Fruit fly (Drosophila melanogaster) whole organism, embryonic: ENCODE measurements around the gene Tmem214.

ENCODE experiments used
- Atf-2 ChIP-seq: fragments of 200-800 bp; sonication (Bioruptor generic); optimal IDR thresholded peaks from 2 replicates; lab custom pipeline; 2016; ENCODE audit warnings: missing biosample characterization, missing genetic modification characterization
- CG11695 ChIP-seq: fragments of 200-800 bp; sonication (Bioruptor generic); IDR thresholded peaks from 3 replicates; pipeline ENCODE4 v1.3.6; 2022; ENCODE audit warnings: missing biosample characterization, missing genetic modification characterization
- CG14014 ChIP-seq: fragments of 200-800 bp; sonication (Bioruptor generic); IDR thresholded peaks from 2 replicates; pipeline ENCODE4 v1.3.6; 2022; ENCODE audit warnings: missing biosample characterization, missing genetic modification characterization
- CG15601 ChIP-seq: fragments of 200-800 bp; sonication (Bioruptor generic); optimal IDR thresholded peaks from 3 replicates; lab custom pipeline; 2019; ENCODE audit warnings: missing biosample characterization, mild to moderate bottlenecking, missing genetic modification characterization, moderate library complexity
- CG17186 ChIP-seq: fragments of 200-800 bp; sonication (Bioruptor generic); optimal IDR thresholded peaks from 3 replicates; lab custom pipeline; 2017; ENCODE audit warnings: missing biosample characterization, missing genetic modification reagents, missing genetic modification characterization
- CG17359 ChIP-seq: fragments of 200-800 bp; sonication (Bioruptor generic); optimal IDR thresholded peaks from 3 replicates; lab custom pipeline; 2018; ENCODE audit warnings: missing biosample characterization, mild to moderate bottlenecking, missing genetic modification characterization, moderate library complexity
- CG17568 ChIP-seq: fragments of 200-800 bp; sonication (Bioruptor generic); optimal IDR thresholded peaks from 2 replicates; lab custom pipeline; 2018; ENCODE audit warnings: missing biosample characterization, mild to moderate bottlenecking, missing genetic modification characterization, moderate library complexity
- CG18476 ChIP-seq: fragments of 200-800 bp; sonication (Bioruptor generic); optimal IDR thresholded peaks from 2 replicates; lab custom pipeline; 2016; ENCODE audit warnings: missing biosample characterization, mild to moderate bottlenecking, missing genetic modification characterization
- CG6175 ChIP-seq: fragments of 200-800 bp; sonication (Bioruptor generic); IDR thresholded peaks from 3 replicates; pipeline ENCODE4 v1.3.6; 2022; ENCODE audit warnings: missing biosample characterization, missing genetic modification characterization
- CG6765 ChIP-seq: fragments of 200-800 bp; sonication (Bioruptor generic); optimal IDR thresholded peaks from 3 replicates; lab custom pipeline; 2017; ENCODE audit warnings: missing biosample characterization, mild to moderate bottlenecking, missing genetic modification characterization
- CG6854 ChIP-seq: fragments of 200-800 bp; sonication (Bioruptor generic); optimal IDR thresholded peaks from 3 replicates; lab custom pipeline; 2017; ENCODE audit warnings: missing biosample characterization, mild to moderate bottlenecking, missing genetic modification characterization
- CG9437 ChIP-seq: fragments of 200-800 bp; sonication (Bioruptor generic); optimal IDR thresholded peaks from 2 replicates; lab custom pipeline; 2018; ENCODE audit warnings: missing biosample characterization, mild to moderate bottlenecking, missing genetic modification characterization
- CG9797 ChIP-seq: fragments of 200-800 bp; sonication (Bioruptor generic); optimal IDR thresholded peaks from 3 replicates; lab custom pipeline; 2018; ENCODE audit warnings: missing biosample characterization, mild to moderate bottlenecking, missing genetic modification characterization
- D19A ChIP-seq: fragments of 200-800 bp; optimal IDR thresholded peaks from 3 replicates; lab custom pipeline; 2019; ENCODE audit warnings: missing biosample characterization, mild to moderate bottlenecking, missing genetic modification characterization, moderate library complexity
- Dll ChIP-seq: fragments of 200-800 bp; sonication (Bioruptor generic); IDR thresholded peaks from 4 replicates; pipeline ENCODE4 v1.3.6; 2022; ENCODE audit warnings: missing biosample characterization, missing genetic modification characterization; ENCODE audit not compliant: partially characterized antibody
- Fer2 ChIP-seq: fragments of 200-800 bp; sonication (Bioruptor generic); optimal IDR thresholded peaks from 2 replicates; lab custom pipeline; 2018; ENCODE audit warnings: missing biosample characterization, mild to moderate bottlenecking, missing genetic modification characterization, moderate library complexity
- GATAe ChIP-seq: fragments of 200-800 bp; sonication (Bioruptor generic); conservative IDR thresholded peaks from 2 replicates; pipeline ENCODE4 v1.3.6; 2022; ENCODE audit warnings: missing biosample characterization, missing genetic modification characterization
- HLHmδ ChIP-seq: fragments of 200-800 bp; sonication (Bioruptor generic); optimal IDR thresholded peaks from 2 replicates; lab custom pipeline; 2018; ENCODE audit warnings: missing biosample characterization, mild to moderate bottlenecking, missing genetic modification characterization, moderate library complexity
- Hmx ChIP-seq: fragments of 200-800 bp; sonication (Bioruptor generic); optimal IDR thresholded peaks from 2 replicates; lab custom pipeline; 2016; ENCODE audit warnings: missing biosample characterization, missing genetic modification characterization
- Hr39 ChIP-seq: fragments of >200 bp; optimal IDR thresholded peaks from 2 replicates; lab custom pipeline; 2017
- MTF-1 ChIP-seq: fragments of 200-800 bp; sonication (Bioruptor generic); optimal IDR thresholded peaks from 2 replicates; lab custom pipeline; 2018; ENCODE audit warnings: missing biosample characterization, mild to moderate bottlenecking, missing genetic modification characterization, borderline replicate concordance
- Mes4 ChIP-seq: fragments of 200-800 bp; sonication (Bioruptor generic); optimal IDR thresholded peaks from 2 replicates; lab custom pipeline; 2016; ENCODE audit warnings: missing biosample characterization, missing genetic modification characterization
- Side ChIP-seq: fragments of 200-800 bp; sonication (Bioruptor generic); optimal IDR thresholded peaks from 2 replicates; lab custom pipeline; 2016; ENCODE audit warnings: missing biosample characterization, missing genetic modification characterization
- Ssrp ChIP-seq: fragments of 200-800 bp; sonication (Bioruptor generic); optimal IDR thresholded peaks from 2 replicates; lab custom pipeline; 2018; ENCODE audit warnings: missing biosample characterization, mild to moderate bottlenecking, missing genetic modification characterization, moderate library complexity
- Vsx1 ChIP-seq: fragments of 200-800 bp; sonication (Bioruptor generic); optimal IDR thresholded peaks from 2 replicates; lab custom pipeline; 2017; ENCODE audit warnings: missing biosample characterization, mild to moderate bottlenecking, missing genetic modification characterization, missing genetic modification reagents
- YL-1 ChIP-seq: fragments of 200-800 bp; sonication (Bioruptor generic); optimal IDR thresholded peaks from 3 replicates; lab custom pipeline; 2017; ENCODE audit warnings: missing biosample characterization, mild to moderate bottlenecking, missing genetic modification characterization
- ato ChIP-seq: fragments of 200-800 bp; sonication (Bioruptor generic); IDR thresholded peaks from 2 replicates; pipeline ENCODE4 v1.3.6; 2022; ENCODE audit warnings: missing biosample characterization, missing genetic modification characterization; ENCODE audit not compliant: partially characterized antibody
- bsh ChIP-seq, 2 experiments: fragments of 200-800 bp; sonication (Bioruptor generic); optimal IDR thresholded peaks; 2 replicates each; lab custom pipeline; 2017 to 2018; ENCODE audit warnings: mild to moderate bottlenecking in 2 of 2, missing biosample characterization in 2 of 2, missing genetic modification characterization in 2 of 2, moderate library complexity in 1 of 2
- chinmo ChIP-seq: fragments of 200-800 bp; sonication (Bioruptor generic); IDR thresholded peaks from 4 replicates; pipeline ENCODE4 v1.3.6; 2022; ENCODE audit warnings: missing biosample characterization, missing genetic modification characterization; ENCODE audit not compliant: partially characterized antibody
- crol ChIP-seq: fragments of 200-800 bp; sonication (Bioruptor generic); IDR thresholded peaks from 2 replicates; pipeline ENCODE4 v1.3.6; 2022; ENCODE audit warnings: missing biosample characterization, missing genetic modification characterization
- da ChIP-seq: fragments of 200-800 bp; sonication (Bioruptor generic); optimal IDR thresholded peaks from 2 replicates; lab custom pipeline; 2016; ENCODE audit warnings: missing biosample characterization, missing genetic modification characterization
- dm ChIP-seq: fragments of 200-800 bp; sonication (Bioruptor generic); optimal IDR thresholded peaks from 3 replicates; lab custom pipeline; 2016; ENCODE audit warnings: missing biosample characterization, missing genetic modification characterization
- dysf ChIP-seq: fragments of 200-800 bp; sonication (Bioruptor generic); IDR thresholded peaks from 3 replicates; pipeline ENCODE4 v1.3.6; 2022; ENCODE audit warnings: missing biosample characterization, missing genetic modification characterization
- fd102C ChIP-seq: fragments of 200-800 bp; sonication (Bioruptor generic); optimal IDR thresholded peaks from 2 replicates; lab custom pipeline; 2018; ENCODE audit warnings: missing biosample characterization, mild to moderate bottlenecking, missing genetic modification characterization, moderate library complexity
- gsb-n ChIP-seq: fragments of 200-800 bp; sonication (Bioruptor generic); optimal IDR thresholded peaks from 3 replicates; lab custom pipeline; 2018; ENCODE audit warnings: missing biosample characterization, mild to moderate bottlenecking, missing genetic modification characterization
- gt ChIP-seq: fragments of 200-800 bp; sonication (Bioruptor generic); IDR thresholded peaks from 2 replicates; pipeline ENCODE4 v1.3.6; 2022; ENCODE audit warnings: missing biosample characterization, missing genetic modification characterization
- nom ChIP-seq: fragments of 200-800 bp; sonication (Bioruptor generic); optimal IDR thresholded peaks from 2 replicates; lab custom pipeline; 2017; ENCODE audit warnings: missing biosample characterization, missing genetic modification characterization, mild to moderate bottlenecking, moderate library complexity, missing genetic modification reagents
- oc ChIP-seq: fragments of 200-800 bp; sonication (Bioruptor generic); optimal IDR thresholded peaks from 2 replicates; lab custom pipeline; 2018; ENCODE audit warnings: missing biosample characterization, mild to moderate bottlenecking, missing genetic modification characterization, moderate library complexity
- p53 ChIP-seq: fragments of 200-800 bp; sonication (Bioruptor generic); optimal IDR thresholded peaks from 2 replicates; lab custom pipeline; 2016; ENCODE audit warnings: missing biosample characterization, missing genetic modification characterization
- pan ChIP-seq, 4 experiments: fragments of >200 bp in 3 of 4; fragments of 200-800 bp in 1 of 4; sonication (Bioruptor generic) in 1 of 4; optimal IDR thresholded peaks in 3 of 4; IDR thresholded peaks in 1 of 4; 2 replicates each; pipeline versions ENCODE4 v1.3.6 to Lab custom; 2017 to 2022; ENCODE audit warnings: missing biosample characterization in 2 of 4, missing genetic modification characterization in 2 of 4, mixed read lengths in 1 of 4
- pum ChIP-seq: fragments of 200-800 bp; sonication (Bioruptor generic); optimal IDR thresholded peaks from 2 replicates; lab custom pipeline; 2016; ENCODE audit warnings: missing biosample characterization, missing genetic modification characterization
- ranshi ChIP-seq: fragments of 200-800 bp; sonication (Bioruptor generic); IDR thresholded peaks from 2 replicates; pipeline ENCODE4 v1.3.6; 2022; ENCODE audit warnings: missing biosample characterization, missing genetic modification characterization
- ro ChIP-seq: fragments of 200-800 bp; sonication (Bioruptor generic); IDR thresholded peaks from 2 replicates; pipeline ENCODE4 v1.3.6; 2022; ENCODE audit warnings: missing biosample characterization, missing genetic modification characterization
- slou ChIP-seq: fragments of 200-800 bp; sonication (Bioruptor generic); optimal IDR thresholded peaks from 3 replicates; lab custom pipeline; 2016; ENCODE audit warnings: missing biosample characterization, missing genetic modification characterization
- tap ChIP-seq: fragments of 200-800 bp; optimal IDR thresholded peaks from 3 replicates; lab custom pipeline; 2019; ENCODE audit warnings: missing biosample characterization, mild to moderate bottlenecking, missing genetic modification characterization, moderate library complexity
- trem ChIP-seq: fragments of 200-800 bp; optimal IDR thresholded peaks from 3 replicates; lab custom pipeline; 2019; ENCODE audit warnings: missing biosample characterization, mild to moderate bottlenecking, missing genetic modification characterization, moderate library complexity
- wdn ChIP-seq: fragments of 200-800 bp; sonication (Bioruptor generic); IDR thresholded peaks from 2 replicates; pipeline ENCODE4 v1.3.6; 2022; ENCODE audit warnings: missing biosample characterization, missing genetic modification characterization
- wek ChIP-seq: fragments of 200-800 bp; sonication (Bioruptor generic); optimal IDR thresholded peaks from 3 replicates; lab custom pipeline; 2018; ENCODE audit warnings: missing biosample characterization, mild to moderate bottlenecking, missing genetic modification characterization, moderate library complexity
- yki ChIP-seq: fragments of >200 bp; optimal IDR thresholded peaks from 3 replicates; lab custom pipeline; 2018
- zfh1 ChIP-seq: fragments of 200-800 bp; sonication (Bioruptor generic); IDR thresholded peaks from 3 replicates; pipeline ENCODE4 v1.3.6; 2022; ENCODE audit warnings: missing biosample characterization, missing genetic modification characterization

Tmem214 gene

dm6 chr2L:10987370-10987853 is 17.3 kb upstream of the Tmem214 start, which contains the start of the genes piwi and CG12253 (continued):
- TF ChIP-seq oc (tag; lab: Kevin White, UChicago): no peak
- peak; percentile 1 for TF ChIP-seq Atf-2
- no peak for TF ChIP-seq Dll (GFP tag; lab: Robert Waterston, UW)
- TF ChIP-seq GATAe: no peak
- TF ChIP-seq gsb-n (tag; lab: Kevin White, UChicago): no peak
- peak; percentile 94 for TF ChIP-seq Ssrp
- peak; percentile 28 for TF ChIP-seq pum (GFP tag; lab: Kevin White, UChicago)
- TF ChIP-seq CG14014 (GFP tag; lab: Robert Waterston, UW): peak; percentile 66; the same call in 1 of the 2 replicates
- TF ChIP-seq Hmx (GFP tag; lab: Kevin White, UChicago): no peak
- no peak for TF ChIP-seq crol (GFP tag; lab: Robert Waterston, UW)
- TF ChIP-seq wek (GFP tag; lab: Kevin White, UChicago): no peak
- peak; percentile 52 for TF ChIP-seq slou (GFP tag; lab: Kevin White, UChicago)
- TF ChIP-seq da: no peak
- TF ChIP-seq nom (GFP tag; lab: Kevin White, UChicago): no peak
- TF ChIP-seq MTF-1 (GFP tag; lab: Kevin White, UChicago): no peak
- peak; percentile 72 for TF ChIP-seq CG9437 (GFP tag; lab: Kevin White, UChicago)
- TF ChIP-seq bsh (GFP tag; optimal IDR thresholded peaks at IDR 0.05; lab: Kevin White, UChicago): peak in 1 of 2 experiments; percentile 85
- peak; percentile 89 for TF ChIP-seq dysf (GFP tag; lab: Robert Waterston, UW)
- no peak for TF ChIP-seq CG6765 (GFP tag; lab: Kevin White, UChicago)
- no peak for TF ChIP-seq Mes4 (GFP tag; lab: Kevin White, UChicago)
- no peak for TF ChIP-seq ato (GFP tag; lab: Robert Waterston, UW)
- TF ChIP-seq ro (GFP tag; lab: Robert Waterston, UW): peak; percentile 64; the same call in 1 of the 2 replicates
- no peak for TF ChIP-seq Vsx1 (GFP tag; lab: Kevin White, UChicago)
- no peak for TF ChIP-seq Fer2 (tag; lab: Kevin White, UChicago)
- peak; percentile 44 for TF ChIP-seq trem
- no peak for TF ChIP-seq CG6854 (GFP tag; lab: Kevin White, UChicago)
- TF ChIP-seq CG17568 (GFP tag; lab: Kevin White, UChicago): peak; percentile 66
- peak; percentile 31 for TF ChIP-seq CG9797 (GFP tag; lab: Kevin White, UChicago)
- peak; percentile 33 for TF ChIP-seq dm (GFP tag; lab: Kevin White, UChicago)
- TF ChIP-seq wdn (GFP tag; lab: Robert Waterston, UW): peak; percentile 61; the same call in 1 of the 2 replicates
- TF ChIP-seq yki (lab: Kevin White, UChicago): no peak
- TF ChIP-seq YL-1 (GFP tag; lab: Kevin White, UChicago): no peak
- no peak for TF ChIP-seq HLHmδ (GFP tag; lab: Kevin White, UChicago)
- TF ChIP-seq Hr39 (lab: Kevin White, UChicago): no peak
- peak; percentile 77; the same call in 1 of the 2 replicates for TF ChIP-seq ranshi (GFP tag; lab: Robert Waterston, UW)
- no peak for TF ChIP-seq fd102C (GFP tag; lab: Kevin White, UChicago)
- TF ChIP-seq pan (optimal IDR thresholded peaks at IDR 0.05; lab: Kevin White, UChicago): no peak
- no peak for TF ChIP-seq pan (GFP tag; optimal IDR thresholded peaks at IDR 0.05 in 1 of 2, IDR thresholded peaks at IDR 0.05 in 1 of 2)
- TF ChIP-seq zfh1 (GFP tag; lab: Robert Waterston, UW): peak; percentile 67; the same call in 2 of the 3 replicates
- TF ChIP-seq p53 (GFP tag; lab: Kevin White, UChicago): no peak
- TF ChIP-seq CG11695 (GFP tag; lab: Robert Waterston, UW): peak; percentile 68; the same call in 2 of the 3 replicates
- TF ChIP-seq D19A (tag; lab: Kevin White, UChicago): peak; percentile 70
- no peak for TF ChIP-seq CG6175 (GFP tag; lab: Robert Waterston, UW)
- TF ChIP-seq Side: no peak
- TF ChIP-seq chinmo: no peak
- no peak for TF ChIP-seq gt (GFP tag; lab: Robert Waterston, UW)
- peak; percentile 86 for TF ChIP-seq CG15601
- TF ChIP-seq CG17186 (GFP tag; lab: Kevin White, UChicago): no peak
- peak; percentile 40 for TF ChIP-seq CG17359 (tag; lab: Kevin White, UChicago)
- peak; percentile 24 for TF ChIP-seq CG18476 (GFP tag; lab: Kevin White, UChicago)
- no peak for TF ChIP-seq tap (tag; lab: Kevin White, UChicago)
